Worm (Caenorhabditis elegans): ENCODE data around the gene sqt-3.

Gene sqt-3

DNA sequence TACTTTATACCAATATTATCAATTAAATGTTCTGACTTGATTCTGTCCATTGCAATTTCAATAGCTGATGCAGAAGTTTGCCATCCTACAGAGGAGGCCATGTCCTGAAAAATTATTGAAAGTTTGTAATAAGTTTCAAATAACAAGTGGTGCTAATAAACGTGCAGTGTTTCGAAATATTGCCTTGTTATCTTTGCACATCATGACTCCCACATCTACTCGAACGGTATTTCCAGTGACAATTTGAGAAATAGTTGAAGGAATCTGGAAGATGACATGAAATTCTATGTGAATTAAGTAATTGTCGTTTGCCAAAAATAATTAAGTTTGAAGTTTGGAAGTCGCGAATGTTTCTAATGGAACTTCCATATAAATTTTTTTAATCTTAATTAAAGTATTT lies 16.9 kb downstream of the sqt-3 start, which contains the start of gene gcy-13:
gcy-13 (minus strand) TSS at position 101 of the 400 bp plus-strand sequence.
- no peak for TF ChIP-seq ztf-6 (GFP tag; IDR thresholded peaks at IDR 0.05)
- no peak for TF ChIP-seq nhr-120 (GFP tag; IDR thresholded peaks at IDR 0.05)
- no peak for TF ChIP-seq B0019.2 (GFP tag; conservative IDR thresholded peaks at IDR 0.05)

DNA sequence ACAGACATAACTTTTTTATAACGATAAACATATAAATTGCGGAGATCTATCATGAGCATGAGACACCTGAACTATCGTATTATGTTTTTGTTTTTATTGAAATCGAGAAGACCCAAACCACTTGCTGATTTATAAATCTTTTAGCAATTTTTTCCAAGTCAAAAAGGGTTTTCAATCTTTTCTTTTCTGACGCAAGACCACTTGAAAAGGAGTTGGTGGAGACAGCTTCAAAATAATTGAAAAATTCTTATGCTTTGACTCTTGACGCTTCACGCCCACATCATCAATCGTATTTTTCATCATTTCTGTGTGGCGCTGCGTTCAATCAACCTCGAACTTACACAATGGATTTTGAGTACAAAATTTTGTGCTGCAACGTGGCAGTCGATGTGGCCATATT lies 18.8 kb downstream of the sqt-3 start, which contains the start of gene F23H12.7:
F23H12.7 (plus strand) TSS at position 301 of the 400 bp plus-strand sequence.
- TF ChIP-seq madf-3 (GFP tag; IDR thresholded peaks at IDR 0.05), result no peak
- TF ChIP-seq Y67H2A.10 (GFP tag; conservative IDR thresholded peaks at IDR 0.05), result no peak
- TF ChIP-seq mel-28 (tag; optimal IDR thresholded peaks at IDR 0.05; ENCODE audit: borderline replicate concordance), result no peak
- no peak for TF ChIP-seq die-1 (tag; optimal IDR thresholded peaks at IDR 0.05)
- no peak for TF ChIP-seq ztf-6 (GFP tag; IDR thresholded peaks at IDR 0.05)

DNA sequence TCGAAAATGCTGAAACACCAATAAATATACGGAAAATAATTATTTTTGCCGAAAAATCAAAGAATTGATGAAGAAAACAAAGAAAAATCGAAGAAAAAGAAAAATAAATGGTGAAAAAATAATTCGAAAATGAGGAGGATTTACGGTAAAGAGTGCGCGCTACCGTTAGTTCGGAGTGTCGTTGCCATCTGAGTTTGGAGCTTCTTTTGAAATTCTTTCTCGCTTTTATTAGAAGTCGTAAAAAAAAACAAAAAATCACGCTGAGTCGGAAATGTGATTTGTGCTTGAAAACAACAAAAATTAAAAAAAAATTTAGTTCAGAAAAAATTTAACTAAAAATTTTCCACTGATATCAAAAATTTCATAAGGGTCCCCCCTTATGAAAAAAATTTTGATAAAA lies 21.7 kb downstream of the sqt-3 start, which contains the start of gene F23H12.10:
F23H12.10 (minus strand) TSS at position 12 of the 400 bp plus-strand sequence.
- peak; percentile 55; the same call in 1 of the 2 replicates for TF ChIP-seq attf-3 (GFP tag; conservative IDR thresholded peaks at IDR 0.05)

DNA sequence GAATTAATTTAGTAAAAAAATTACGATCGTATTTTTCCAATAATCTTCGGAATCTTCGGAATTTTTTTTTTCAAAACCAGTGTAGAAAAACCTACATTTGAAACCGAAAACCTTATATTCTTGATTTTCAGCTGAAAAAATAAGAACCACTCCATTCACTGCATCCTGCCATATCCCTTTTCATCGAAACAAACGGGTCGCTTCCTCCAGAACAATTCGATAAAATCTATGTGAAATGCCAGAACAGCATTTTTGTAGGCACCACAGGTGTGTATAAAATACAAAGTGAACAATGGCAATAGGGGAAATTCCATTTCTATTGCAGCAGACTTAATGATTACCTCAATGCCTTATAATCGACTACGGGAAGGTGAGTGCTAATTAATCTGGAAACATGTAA lies 24.7 kb downstream of the sqt-3 start, which contains the start of gene K01D12.1:
K01D12.1 (plus strand) TSS at position 301 of the 400 bp plus-strand sequence.
- TF ChIP-seq lin-35 (GFP tag; optimal IDR thresholded peaks at IDR 0.05), result no peak
- no peak for TF ChIP-seq lin-26 (GFP tag; IDR thresholded peaks at IDR 0.05)
- no peak for TF ChIP-seq F55B11.4 (tag; optimal IDR thresholded peaks at IDR 0.05; ENCODE audit: borderline replicate concordance, insufficient read depth)
- no peak for TF ChIP-seq B0019.2 (GFP tag; conservative IDR thresholded peaks at IDR 0.05)
- TF ChIP-seq egl-44 (GFP tag; IDR thresholded peaks at IDR 0.05), result no peak
- TF ChIP-seq snpc-4 (GFP tag; optimal IDR thresholded peaks at IDR 0.05), result no peak
- TF ChIP-seq snpc-4 (tag; optimal IDR thresholded peaks at IDR 0.05), result no peak
- no peak for TF ChIP-seq lin-40 (tag; optimal IDR thresholded peaks at IDR 0.05)
- no peak for TF ChIP-seq ZK185.1 (tag; optimal IDR thresholded peaks at IDR 0.05; ENCODE audit: poor library complexity, severe bottlenecking)
- no peak for TF ChIP-seq egl-18 (GFP tag; IDR thresholded peaks at IDR 0.05)
- TF ChIP-seq lsy-27 (tag; optimal IDR thresholded peaks at IDR 0.05; ENCODE audit: borderline replicate concordance, insufficient read depth), result no peak
- no peak for TF ChIP-seq B0261.1 (tag; optimal IDR thresholded peaks at IDR 0.05)
- no peak for TF ChIP-seq gei-17 (GFP tag; optimal IDR thresholded peaks at IDR 0.05)
- TF ChIP-seq atf-7 (tag; optimal IDR thresholded peaks at IDR 0.05), result no peak
- no peak for TF ChIP-seq aptf-2 (GFP tag; conservative IDR thresholded peaks at IDR 0.05)
- TF ChIP-seq ceh-79 (tag; optimal IDR thresholded peaks at IDR 0.05), result no peak

DNA sequence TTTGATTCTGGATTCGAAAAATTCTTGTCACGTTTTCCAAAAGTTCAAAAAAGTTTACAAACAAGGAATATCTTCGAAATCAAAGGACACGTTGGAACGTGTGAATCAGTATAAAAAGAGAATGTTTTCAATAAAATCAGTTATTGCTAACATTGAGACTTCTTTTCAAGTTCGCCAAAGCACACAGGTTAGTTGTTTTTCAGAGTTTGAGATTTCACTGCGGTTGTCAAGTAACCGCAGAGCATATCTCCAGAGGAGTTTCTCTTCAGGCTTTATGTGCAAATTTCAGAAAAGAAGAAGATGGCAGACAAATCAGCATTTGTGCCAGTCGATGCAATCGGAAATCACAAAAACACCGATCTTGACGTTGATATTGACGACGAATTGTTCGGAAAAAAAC lies 33.6 kb downstream of the sqt-3 start, which contains the start of gene K01D12.15:
K01D12.15 (plus strand) TSS at position 301 of the 400 bp plus-strand sequence.
- TF ChIP-seq attf-3 (GFP tag; conservative IDR thresholded peaks at IDR 0.05) (no peak), F39B2.1 (GFP tag; IDR thresholded peaks at IDR 0.05) (no peak), nfya-2 (GFP tag; IDR thresholded peaks at IDR 0.05) (no peak), madf-8 (GFP tag; conservative IDR thresholded peaks at IDR 0.05) (no peak), nhr-80 (tag; optimal IDR thresholded peaks at IDR 0.05) (no peak), athp-1 (tag; optimal IDR thresholded peaks at IDR 0.05) (no peak), sptf-2 (GFP tag; optimal IDR thresholded peaks at IDR 0.05) (no peak), let-607 (tag; optimal IDR thresholded peaks at IDR 0.05) (no peak), egl-44 (GFP tag; IDR thresholded peaks at IDR 0.05) (no peak), die-1 (tag; optimal IDR thresholded peaks at IDR 0.05) (no peak), lag-1 (GFP tag; IDR thresholded peaks at IDR 0.05) (no peak), ama-1 (optimal IDR thresholded peaks at IDR 0.05) (no peak), ama-1 (GFP tag; optimal IDR thresholded peaks at IDR 0.05) (no peak), lin-54 (GFP tag; optimal IDR thresholded peaks at IDR 0.05) (no peak), Y53G8AR.9 (GFP tag; conservative IDR thresholded peaks at IDR 0.05) (no peak), ceh-100 (GFP tag; IDR thresholded peaks at IDR 0.05) (no peak)
